Fruit fly (Drosophila melanogaster): Measurements from ENCODE around the gene CG14275.

The CG14275 gene

dm6 chr2L:8284913-8285619 lies 42.2 kb upstream of the CG14275 start (continued):
- TF ChIP-seq CG12769 (tag; optimal IDR thresholded peaks at IDR 0.05) (no peak), gfzf (GFP tag; optimal IDR thresholded peaks at IDR 0.05) (no peak), p53 (GFP tag; optimal IDR thresholded peaks at IDR 0.05) (no peak), CG18764 (GFP tag; optimal IDR thresholded peaks at IDR 0.05) (no peak), Abd-B (GFP tag; optimal IDR thresholded peaks at IDR 0.05) (peak; percentile 3), chn (GFP tag; optimal IDR thresholded peaks at IDR 0.05) (no peak), her (GFP tag; optimal IDR thresholded peaks at IDR 0.05) (no peak), CG43689 (GFP tag; IDR thresholded peaks at IDR 0.05) (no peak), CoRest (tag; optimal IDR thresholded peaks at IDR 0.05) (no peak), psq (GFP tag; optimal IDR thresholded peaks at IDR 0.05) (no peak), Eip74EF (GFP tag; optimal IDR thresholded peaks at IDR 0.05) (peak in 1 of 2 experiments; percentile 20), CG11695 (GFP tag; IDR thresholded peaks at IDR 0.05) (no peak), sug (tag; optimal IDR thresholded peaks at IDR 0.05) (no peak), Hr3 (GFP tag; optimal IDR thresholded peaks at IDR 0.05) (no peak), mirr (GFP tag; optimal IDR thresholded peaks at IDR 0.05) (no peak), CG32767 (GFP tag; IDR thresholded peaks at IDR 0.05) (no peak), nerfin-1 (tag; optimal IDR thresholded peaks at IDR 0.05) (no peak), ap (GFP tag; IDR thresholded peaks at IDR 0.05) (no peak), lmd (GFP tag; IDR thresholded peaks at IDR 0.05) (no peak), Doc2 (GFP tag; IDR thresholded peaks at IDR 0.05) (no peak), dati (GFP tag; IDR thresholded peaks at IDR 0.05) (no peak), Antp (GFP tag; optimal IDR thresholded peaks at IDR 0.05) (no peak), Oaz (GFP tag; IDR thresholded peaks at IDR 0.05) (no peak), Dfd (GFP tag; optimal IDR thresholded peaks at IDR 0.05) (no peak), NK7.1 (GFP tag; optimal IDR thresholded peaks at IDR 0.05) (no peak), CG6791 (GFP tag; IDR thresholded peaks at IDR 0.05; ENCODE audit: partially characterized antibody) (no peak), crol (GFP tag; IDR thresholded peaks at IDR 0.05) (0 out of 2 replicates have a peak, but pooled peaks have one; percentile 1), trem (tag; optimal IDR thresholded peaks at IDR 0.05) (no peak), gcm (GFP tag; optimal IDR thresholded peaks at IDR 0.05) (no peak), Kr (GFP tag; optimal IDR thresholded peaks at IDR 0.05) (no peak), caup (GFP tag; optimal IDR thresholded peaks at IDR 0.05; ENCODE audit: severe bottlenecking) (no peak), NC2β (GFP tag; optimal IDR thresholded peaks at IDR 0.05) (no peak), CG12299 (tag; optimal IDR thresholded peaks at IDR 0.05) (no peak), CG10366 (GFP tag; IDR thresholded peaks at IDR 0.05) (no peak), Six4 (GFP tag; optimal IDR thresholded peaks at IDR 0.05) (no peak), Dip2 (GFP tag; IDR thresholded peaks at IDR 0.05) (no peak), CG11456 (GFP tag; IDR thresholded peaks at IDR 0.05) (no peak), CG4854 (GFP tag; optimal IDR thresholded peaks at IDR 0.05) (no peak), H15 (GFP tag; IDR thresholded peaks at IDR 0.05) (no peak), slp2 (GFP tag; optimal IDR thresholded peaks at IDR 0.05) (no peak), seq (GFP tag; IDR thresholded peaks at IDR 0.05) (no peak), luna (GFP tag; optimal IDR thresholded peaks at IDR 0.05) (no peak), Usf (GFP tag; optimal IDR thresholded peaks at IDR 0.05) (no peak), Dp (GFP tag; optimal IDR thresholded peaks at IDR 0.05) (no peak), hb (GFP tag; IDR thresholded peaks at IDR 0.05; ENCODE audit: partially characterized antibody) (no peak), CG8924 (tag; optimal IDR thresholded peaks at IDR 0.05) (no peak), CG2875 (GFP tag; optimal IDR thresholded peaks at IDR 0.05) (no peak), Pdp1 (GFP tag; optimal IDR thresholded peaks at IDR 0.05) (no peak), repo (GFP tag; optimal IDR thresholded peaks at IDR 0.05) (no peak), CG9797 (GFP tag; optimal IDR thresholded peaks at IDR 0.05) (no peak), CG1603 (tag; optimal IDR thresholded peaks at IDR 0.05) (peak; percentile 21)

Data from whole organism, embryonic.